Worm (Caenorhabditis elegans): ENCODE results near the gene ddx-17.

DNA sequence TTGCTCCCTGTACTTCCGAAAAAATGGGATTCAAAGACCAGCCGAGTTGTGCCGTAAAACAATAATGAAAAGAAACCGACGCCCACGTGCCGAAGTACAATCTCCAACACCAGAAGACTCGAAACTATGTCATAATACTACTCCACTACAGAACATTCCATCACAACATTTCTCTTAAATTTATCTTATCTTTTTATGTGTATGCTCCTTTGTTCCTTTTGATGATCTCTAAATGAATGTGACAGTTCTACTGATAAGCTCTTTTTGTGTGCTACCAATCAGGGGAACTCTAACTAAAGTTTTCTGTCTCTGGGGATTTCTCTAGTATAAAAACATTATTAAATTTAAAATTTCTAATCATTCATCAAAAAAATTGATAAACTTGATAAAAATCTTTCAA is 25.0 kb downstream of the ddx-17 start:
- no peak for TF ChIP-seq flt-1 (GFP tag; IDR thresholded peaks at IDR 0.05)
- TF ChIP-seq ref-1 (GFP tag; conservative IDR thresholded peaks at IDR 0.05) = no peak
- no peak for TF ChIP-seq ztf-23 (GFP tag; IDR thresholded peaks at IDR 0.05)
- TF ChIP-seq cog-1 (tag; optimal IDR thresholded peaks at IDR 0.05) = no peak
- no peak for TF ChIP-seq T22C8.4 (GFP tag; IDR thresholded peaks at IDR 0.05)
- TF ChIP-seq klf-2 (GFP tag; conservative IDR thresholded peaks at IDR 0.05) = no peak
- TF ChIP-seq med-1 (GFP tag; optimal IDR thresholded peaks at IDR 0.05; ENCODE audit: insufficient read depth) = no peak
- no peak for TF ChIP-seq ztf-29 (GFP tag; IDR thresholded peaks at IDR 0.05)
- no peak for TF ChIP-seq tab-1 (GFP tag; IDR thresholded peaks at IDR 0.05)
